Worm (Caenorhabditis elegans) whole organism, L3 larva: ENCODE data around the gene nhr-10.

Experiments
- R02D3.7 ChIP-seq: fragments of 150-350 bp; optimal IDR thresholded peaks from 2 replicates; lab custom pipeline; 2014; ENCODE audit warnings: missing biosample characterization, missing genetic modification characterization
- aly-2 ChIP-seq: fragments of 150-350 bp; optimal IDR thresholded peaks from 2 replicates; lab custom pipeline; 2014; ENCODE audit warnings: missing biosample characterization, missing genetic modification characterization
- ama-1 ChIP-seq: fragments of 150-350 bp; optimal IDR thresholded peaks from 2 replicates; lab custom pipeline; 2018
- ceh-16 ChIP-seq: sonication (generic microtip); optimal IDR thresholded peaks from 2 replicates; lab custom pipeline; 2017; ENCODE audit warnings: missing biosample characterization, missing genetic modification characterization
- ceh-28 ChIP-seq: fragments of 150-350 bp; optimal IDR thresholded peaks from 2 replicates; lab custom pipeline; 2014; ENCODE audit warnings: missing biosample characterization, missing genetic modification reagents, missing genetic modification characterization
- ceh-82 ChIP-seq: fragments of 150-350 bp; optimal IDR thresholded peaks from 2 replicates; lab custom pipeline; 2014; ENCODE audit warnings: missing biosample characterization, missing genetic modification characterization
- ceh-9 ChIP-seq: sonication (generic microtip); optimal IDR thresholded peaks from 2 replicates; lab custom pipeline; 2018; ENCODE audit warnings: missing biosample characterization, missing genetic modification characterization
- daf-12 ChIP-seq: fragments of 150-350 bp; optimal IDR thresholded peaks from 2 replicates; lab custom pipeline; 2014; ENCODE audit warnings: missing biosample characterization, missing genetic modification reagents, missing genetic modification characterization
- egl-27 ChIP-seq: sonication (generic microtip); optimal IDR thresholded peaks from 4 replicates; lab custom pipeline; 2017; ENCODE audit warnings: missing biosample characterization, missing genetic modification reagents, missing genetic modification characterization
- egl-5 ChIP-seq: fragments of 150-350 bp; optimal IDR thresholded peaks from 2 replicates; lab custom pipeline; 2017; ENCODE audit warnings: missing biosample characterization, missing genetic modification reagents, missing genetic modification characterization, inconsistent platforms
- elt-2 ChIP-seq: sonication (generic microtip); optimal IDR thresholded peaks from 2 replicates; lab custom pipeline; 2016; ENCODE audit warnings: missing genetic modification reagents, mild to moderate bottlenecking, missing genetic modification characterization, missing compliant biosample characterization
- lin-15B ChIP-seq: fragments of 150-350 bp; optimal IDR thresholded peaks from 2 replicates; lab custom pipeline; 2014; ENCODE audit warnings: missing biosample characterization, missing genetic modification characterization
- lin-39 ChIP-seq: fragments of 150-350 bp; optimal IDR thresholded peaks from 2 replicates; lab custom pipeline; 2018; ENCODE audit warnings: missing biosample characterization, missing genetic modification reagents, missing genetic modification characterization
- lsy-12 ChIP-seq: sonication (generic microtip); optimal IDR thresholded peaks from 2 replicates; lab custom pipeline; 2016; ENCODE audit warnings: mild to moderate bottlenecking, missing genetic modification characterization, missing compliant biosample characterization
- mdl-1 ChIP-seq: fragments of 150-350 bp; optimal IDR thresholded peaks from 2 replicates; lab custom pipeline; 2014; ENCODE audit warnings: missing biosample characterization, missing genetic modification characterization
- mml-1 ChIP-seq: fragments of 150-350 bp; sonication (generic microtip); optimal IDR thresholded peaks from 3 replicates; lab custom pipeline; 2014; ENCODE audit warnings: missing biosample characterization, missing genetic modification characterization
- nfya-1 ChIP-seq: sonication (generic microtip); optimal IDR thresholded peaks from 2 replicates; lab custom pipeline; 2017; ENCODE audit warnings: missing genetic modification characterization, mild to moderate bottlenecking, missing compliant biosample characterization, antibody characterized with exemption, moderate library complexity; ENCODE audit not compliant: insufficient read depth
- nhr-11 ChIP-seq: fragments of 150-350 bp; optimal IDR thresholded peaks from 2 replicates; lab custom pipeline; 2014; ENCODE audit warnings: missing biosample characterization, missing genetic modification characterization
- nhr-12 ChIP-seq: fragments of 150-350 bp; optimal IDR thresholded peaks from 2 replicates; lab custom pipeline; 2014; ENCODE audit warnings: missing biosample characterization, missing genetic modification characterization
- nhr-23 ChIP-seq: fragments of 150-350 bp; optimal IDR thresholded peaks from 2 replicates; lab custom pipeline; 2014; ENCODE audit warnings: missing biosample characterization, missing genetic modification reagents, missing genetic modification characterization
- nhr-237 ChIP-seq: fragments of 150-350 bp; optimal IDR thresholded peaks from 2 replicates; lab custom pipeline; 2014; ENCODE audit warnings: missing biosample characterization, missing genetic modification characterization
- nhr-28 ChIP-seq: fragments of 150-350 bp; optimal IDR thresholded peaks from 2 replicates; lab custom pipeline; 2014; ENCODE audit warnings: missing biosample characterization, missing genetic modification characterization
- nhr-43 ChIP-seq: sonication (generic microtip); optimal IDR thresholded peaks from 2 replicates; lab custom pipeline; 2016; ENCODE audit warnings: mild to moderate bottlenecking, missing genetic modification characterization, missing compliant biosample characterization; ENCODE audit not compliant: poor library complexity, severe bottlenecking
- nhr-67 ChIP-seq: fragments of 150-350 bp; optimal IDR thresholded peaks from 2 replicates; lab custom pipeline; 2014; ENCODE audit warnings: missing biosample characterization, missing genetic modification characterization
- nhr-76 ChIP-seq: fragments of 150-350 bp; sonication (generic microtip); optimal IDR thresholded peaks from 5 replicates; lab custom pipeline; 2014; ENCODE audit warnings: missing biosample characterization, missing genetic modification characterization
- nhr-77 ChIP-seq: fragments of 150-350 bp; optimal IDR thresholded peaks from 2 replicates; lab custom pipeline; 2014; ENCODE audit warnings: missing biosample characterization, missing genetic modification characterization
- pha-4 ChIP-seq: fragments of 150-350 bp; optimal IDR thresholded peaks from 2 replicates; lab custom pipeline; 2014; ENCODE audit warnings: missing biosample characterization, missing genetic modification reagents, missing genetic modification characterization
- pqm-1 ChIP-seq: fragments of 150-350 bp; optimal IDR thresholded peaks from 2 replicates; lab custom pipeline; 2017; ENCODE audit warnings: missing biosample characterization, missing genetic modification characterization, inconsistent platforms
- skn-1 ChIP-seq: fragments of 150-350 bp; optimal IDR thresholded peaks from 2 replicates; lab custom pipeline; 2014; ENCODE audit warnings: missing biosample characterization, missing genetic modification characterization
- snpc-4 ChIP-seq: fragments of 150-350 bp; optimal IDR thresholded peaks from 2 replicates; lab custom pipeline; 2014; ENCODE audit warnings: missing biosample characterization, missing genetic modification characterization
- unc-62 ChIP-seq: fragments of 150-350 bp; sonication (generic microtip); optimal IDR thresholded peaks from 4 replicates; lab custom pipeline; 2014; ENCODE audit warnings: missing biosample characterization, missing genetic modification reagents, missing genetic modification characterization
- zag-1 ChIP-seq: fragments of 150-350 bp; optimal IDR thresholded peaks from 2 replicates; lab custom pipeline; 2014; ENCODE audit warnings: missing biosample characterization, missing genetic modification characterization
- ztf-11 ChIP-seq: fragments of 150-350 bp; optimal IDR thresholded peaks from 2 replicates; lab custom pipeline; 2014; ENCODE audit warnings: missing biosample characterization, missing genetic modification characterization
- ztf-4 ChIP-seq: fragments of 150-350 bp; optimal IDR thresholded peaks from 2 replicates; lab custom pipeline; 2014; ENCODE audit warnings: missing biosample characterization, missing genetic modification characterization

The nhr-10 gene

DNA sequence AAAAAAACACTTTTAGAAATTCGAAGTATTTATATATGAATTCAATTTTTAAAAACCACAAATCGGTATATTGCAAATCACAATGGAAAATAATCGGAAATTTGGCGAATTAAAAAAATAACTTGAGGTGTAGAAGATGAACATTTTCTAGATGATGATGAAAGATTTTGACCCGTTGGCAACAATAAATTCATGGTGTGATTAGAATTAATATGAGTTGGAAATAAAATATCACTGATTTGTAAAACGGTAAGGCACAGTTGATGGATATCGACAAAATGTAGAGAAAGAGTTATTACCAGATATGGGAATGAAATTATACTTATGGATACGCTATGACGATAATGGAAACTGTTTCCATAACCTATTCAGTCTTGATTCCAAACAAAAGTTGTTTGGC, 3.0 kb downstream of the nhr-10 start:
- TF ChIP-seq ceh-9 (tag; lab: Kevin White, UChicago) (no peak), mml-1 (tag; lab: Kevin White, UChicago) (no peak), nhr-67 (tag; lab: Kevin White, UChicago) (no peak), nhr-77 (tag; lab: Kevin White, UChicago) (no peak), nhr-76 (tag; lab: Kevin White, UChicago) (no peak), snpc-4 (tag; lab: Kevin White, UChicago) (no peak), ama-1 (lab: Kevin White, UChicago) (no peak), zag-1 (tag; lab: Kevin White, UChicago) (no peak), pha-4 (tag; lab: Kevin White, UChicago) (no peak), ztf-4 (tag; lab: Kevin White, UChicago) (no peak), skn-1 (no peak), elt-2 (no peak), nfya-1 (tag; lab: Kevin White, UChicago) (no peak), daf-12 (tag; lab: Kevin White, UChicago) (no peak)

DNA sequence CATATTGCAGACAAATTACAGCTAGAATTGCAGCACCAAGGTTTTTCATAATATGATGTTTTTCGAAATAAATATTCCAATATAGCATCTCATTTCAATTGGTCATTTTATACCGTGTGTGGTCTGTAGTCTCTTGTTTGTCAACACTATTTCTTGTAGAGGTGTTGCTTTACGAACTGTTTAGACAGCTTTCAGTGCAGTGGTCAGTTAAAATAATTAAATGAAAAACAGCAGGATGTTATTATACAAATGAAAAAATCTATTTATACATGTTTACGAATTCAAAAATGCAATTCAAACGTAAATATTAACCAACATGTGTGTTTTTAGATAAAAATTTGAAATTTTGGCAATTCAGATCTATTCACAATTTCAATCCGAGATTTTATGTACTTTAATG, 3.4 kb downstream of the nhr-10 start, which contains the start of gene B0280.7:
TSS of gene B0280.7 (minus strand) at position 101 of the 400 bp plus-strand sequence.
- no peak for TF ChIP-seq nhr-23 (tag; lab: Kevin White, UChicago)

DNA sequence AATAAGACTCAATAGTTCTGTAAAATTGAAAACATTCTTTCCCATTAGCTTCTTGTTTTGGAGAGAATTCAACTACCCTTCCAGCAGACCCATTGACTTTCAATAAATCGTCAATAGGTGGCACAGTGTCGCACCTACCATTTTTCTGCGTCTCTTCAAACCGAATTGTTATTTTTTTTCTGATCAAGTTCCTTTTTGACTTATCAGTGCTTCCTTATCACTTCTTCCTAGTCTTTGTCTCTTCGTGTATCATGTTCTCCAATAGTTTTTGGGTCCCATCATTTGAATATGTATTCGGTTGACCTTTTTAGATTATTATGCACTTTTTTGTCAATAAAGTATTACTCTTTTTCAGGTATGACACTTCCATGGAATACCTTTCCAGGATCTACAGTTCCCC, 7.3 kb downstream of the nhr-10 start, which contains the start of gene odd-1:
TSS of gene odd-1 (plus strand) at position 349 of the 400 bp plus-strand sequence.
- TF ChIP-seq nhr-28 (tag; lab: Kevin White, UChicago) (no peak), aly-2 (tag; lab: Kevin White, UChicago) (no peak), snpc-4 (tag; lab: Kevin White, UChicago) (no peak), pqm-1 (tag; lab: Kevin White, UChicago) (peak; percentile 59), nhr-67 (tag; lab: Kevin White, UChicago) (no peak), mml-1 (tag; lab: Kevin White, UChicago) (no peak), lin-15B (tag; lab: Kevin White, UChicago) (no peak), nhr-77 (tag; lab: Kevin White, UChicago) (no peak), R02D3.7 (tag; lab: Kevin White, UChicago) (no peak), nhr-12 (tag; lab: Kevin White, UChicago) (no peak), nhr-237 (tag; lab: Kevin White, UChicago) (no peak), pha-4 (tag; lab: Kevin White, UChicago) (peak; percentile 17), nfya-1 (tag; lab: Kevin White, UChicago) (no peak), elt-2 (peak; percentile 77), ceh-9 (tag; lab: Kevin White, UChicago) (no peak), ceh-82 (no peak)

DNA sequence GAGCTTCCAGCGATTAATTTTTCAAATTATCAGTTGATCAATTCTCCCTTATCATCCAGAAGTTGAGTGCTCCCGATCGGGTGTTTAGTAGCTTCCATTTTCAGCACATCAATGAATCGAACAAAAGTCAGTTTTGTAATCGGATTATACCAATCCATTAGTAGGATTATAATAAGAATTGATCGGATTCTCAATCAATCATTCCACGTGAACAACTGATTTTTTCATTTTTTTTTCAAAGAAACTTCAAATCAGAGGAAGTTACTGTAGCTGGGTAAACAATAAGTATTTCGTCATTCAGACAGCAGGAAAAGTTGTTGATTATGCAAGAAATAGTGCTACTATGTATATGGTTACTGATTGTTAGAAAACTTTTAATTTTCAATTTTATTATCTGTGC, 8.4 kb downstream of the nhr-10 start:
- TF ChIP-seq R02D3.7 (tag; lab: Kevin White, UChicago), result no peak
- peak; percentile 72 for TF ChIP-seq elt-2
- TF ChIP-seq pqm-1 (tag; lab: Kevin White, UChicago), result peak; percentile 55
- TF ChIP-seq, all 47 proteins: peak for 2

DNA sequence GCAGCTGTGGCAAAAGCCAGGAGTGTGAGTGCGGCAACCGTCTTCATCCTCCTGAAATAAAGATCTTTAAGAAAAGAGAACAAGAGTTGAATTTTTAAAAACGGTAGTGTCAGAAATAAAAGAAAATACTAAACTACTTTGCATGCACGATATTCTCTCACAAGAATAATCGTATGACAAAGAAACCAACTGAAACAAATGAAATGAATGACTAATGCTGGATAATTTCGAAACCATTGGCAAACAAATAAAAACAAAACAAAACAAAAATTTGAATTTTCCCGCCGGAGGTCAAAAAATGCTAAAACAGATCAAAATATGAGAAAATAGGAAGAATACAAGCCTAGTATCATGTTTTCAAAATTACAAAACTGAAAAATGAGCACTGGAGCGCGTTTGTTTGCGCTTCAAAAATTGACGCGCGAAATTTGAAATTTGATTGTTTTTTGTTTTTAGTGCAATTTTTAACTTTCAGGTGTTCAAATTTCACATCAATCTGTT, 11.2 kb downstream of the nhr-10 start, which contains the start of gene cpg-2:
TSS of gene cpg-2 (minus strand) at position 51 of the 501 bp plus-strand sequence.
- TF ChIP-seq ceh-16 (tag; lab: Kevin White, UChicago), result no peak
- no peak for TF ChIP-seq nhr-67 (tag; lab: Kevin White, UChicago)
- TF ChIP-seq lin-15B (tag; lab: Kevin White, UChicago), result no peak
- TF ChIP-seq egl-27, result no peak
- no peak for TF ChIP-seq ceh-28 (tag; lab: Kevin White, UChicago)
- TF ChIP-seq skn-1, result no peak
- TF ChIP-seq ceh-9 (tag; lab: Kevin White, UChicago), result no peak
- no peak for TF ChIP-seq lin-39 (tag; lab: Kevin White, UChicago)
- TF ChIP-seq elt-2, result no peak
- TF ChIP-seq mdl-1 (tag; lab: Kevin White, UChicago), result no peak

DNA sequence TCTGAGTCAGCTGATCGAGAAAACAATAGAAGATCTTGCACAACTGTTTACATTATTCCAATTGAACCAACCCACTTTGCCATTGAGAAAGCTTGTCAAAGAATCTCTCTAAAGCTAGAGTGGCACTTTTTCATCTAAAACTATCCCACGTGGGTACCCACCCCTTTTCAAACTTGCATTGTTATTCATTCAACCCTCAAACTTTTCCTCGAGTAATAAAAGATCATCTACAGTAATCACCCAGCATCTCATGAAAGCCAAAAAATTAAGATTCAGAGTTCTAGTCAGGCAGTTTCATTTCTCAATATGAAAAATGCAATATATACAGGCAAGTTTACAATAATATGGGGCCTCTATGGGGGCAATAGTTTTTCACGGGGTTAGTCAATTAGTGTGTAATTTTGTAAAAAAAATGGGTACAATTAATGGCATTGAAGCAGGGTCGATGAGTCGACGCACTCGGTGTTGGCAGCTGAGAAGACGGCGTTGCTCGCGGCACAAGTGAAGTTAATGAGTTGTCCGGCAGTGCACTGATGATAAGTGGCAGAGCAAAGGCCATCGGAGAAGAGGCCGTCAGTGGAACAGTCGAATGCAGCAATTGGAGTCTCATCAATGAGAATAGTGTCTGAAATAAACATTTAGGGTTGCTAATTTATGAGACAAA, 13.3 kb downstream of the nhr-10 start:
- TF ChIP-seq daf-12 (tag; lab: Kevin White, UChicago) (no peak), unc-62 (no peak), nhr-43 (tag; lab: Kevin White, UChicago) (no peak), nhr-28 (tag; lab: Kevin White, UChicago) (no peak), nhr-12 (tag; lab: Kevin White, UChicago) (no peak), nhr-67 (tag; lab: Kevin White, UChicago) (no peak), ceh-9 (tag; lab: Kevin White, UChicago) (no peak), aly-2 (tag; lab: Kevin White, UChicago) (no peak), R02D3.7 (tag; lab: Kevin White, UChicago) (no peak), ama-1 (lab: Kevin White, UChicago) (no peak), ztf-11 (tag; lab: Kevin White, UChicago) (no peak), mdl-1 (tag; lab: Kevin White, UChicago) (no peak), ztf-4 (tag; lab: Kevin White, UChicago) (no peak), nhr-11 (tag; lab: Kevin White, UChicago) (no peak), egl-5 (tag; lab: Kevin White, UChicago) (no peak), ceh-16 (tag; lab: Kevin White, UChicago) (no peak), lsy-12 (tag; lab: Kevin White, UChicago) (no peak)
